Worm (Caenorhabditis elegans): ENCODE measurements around the gene fbxc-50.
"Not testable (repeated sequence)": the region's sequence is repeated elsewhere in the genome, so short reads cannot be mapped to it uniquely, and the experiment has no call there.

DNA sequence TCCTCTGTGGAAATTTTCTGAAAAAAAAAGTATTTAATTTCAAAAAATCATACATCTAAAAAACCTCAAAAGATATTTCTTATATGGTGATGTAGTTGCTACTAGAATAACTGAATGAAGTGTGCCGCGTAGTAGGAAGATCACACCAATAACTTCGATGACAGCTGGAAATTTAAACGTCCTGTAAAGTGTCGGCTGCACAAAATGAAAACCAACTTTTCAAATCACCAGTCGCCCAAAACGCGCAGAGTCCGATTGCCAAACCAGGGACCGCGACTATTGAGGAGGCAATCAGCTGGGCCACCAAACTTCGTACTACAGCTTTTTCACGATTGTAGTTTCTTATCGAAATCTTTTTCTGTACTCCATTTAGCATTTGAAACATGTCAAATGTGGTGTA is 46.7 kb downstream of the fbxc-50 start, which contains the start of gene sri-48:
- not testable (repeated sequence) for TF ChIP-seq ref-1 (GFP tag; conservative IDR thresholded peaks at IDR 0.05); med-1 (GFP tag; optimal IDR thresholded peaks at IDR 0.05; ENCODE audit: insufficient read depth); cog-1 (tag; optimal IDR thresholded peaks at IDR 0.05); ztf-23 (GFP tag; IDR thresholded peaks at IDR 0.05)
